Worm (Caenorhabditis elegans): ENCODE results near the gene C44H9.7.
"Not testable (repeated sequence)": the region's sequence is repeated elsewhere in the genome, so short reads cannot be mapped to it uniquely, and the experiment has no call there.

Gene C44H9.7

ce11 chrV:12869948-12870347, 15.3 kb upstream of the C44H9.7 start, which contains the start of gene T07F10.3:
T07F10.3 (minus strand) TSS chrV:12870045.
- TF ChIP-seq tbx-11 (GFP tag; IDR thresholded peaks at IDR 0.05) (no peak), ets-7 (tag; optimal IDR thresholded peaks at IDR 0.05) (no peak), scrt-1 (GFP tag; IDR thresholded peaks at IDR 0.05) (no peak), F13C5.2 (tag; optimal IDR thresholded peaks at IDR 0.05) (peak; percentile 26), flt-1 (GFP tag; IDR thresholded peaks at IDR 0.05) (peak; percentile 57), hnd-1 (tag; optimal IDR thresholded peaks at IDR 0.05) (peak; percentile 53), tbx-37 (GFP tag; conservative IDR thresholded peaks at IDR 0.05) (peak; percentile 96), hmg-4 (GFP tag; optimal IDR thresholded peaks at IDR 0.05) (peak; percentile 57), pes-1 (GFP tag; IDR thresholded peaks at IDR 0.05) (no peak), sea-1 (GFP tag; conservative IDR thresholded peaks at IDR 0.05) (peak; percentile 74; the same call in 1 of the 2 replicates)

DNA sequence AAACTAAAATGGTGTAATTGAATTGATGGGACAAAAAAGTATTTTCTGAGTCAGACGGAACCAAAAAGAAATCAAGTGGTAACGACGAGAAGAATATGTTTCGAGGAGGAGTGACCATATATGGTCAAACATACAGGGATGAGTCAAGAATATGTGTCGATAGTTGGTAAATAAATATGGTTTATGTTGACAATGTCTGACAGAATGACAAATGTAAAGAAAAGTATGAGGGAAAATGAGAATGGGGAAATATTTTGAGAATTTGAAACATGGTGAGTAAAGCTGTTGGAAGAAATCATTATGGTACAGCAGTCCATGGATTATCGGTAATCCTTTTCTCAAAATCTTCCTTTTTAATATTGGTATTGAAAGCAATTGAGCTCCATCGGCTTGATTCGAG, 13.3 kb upstream of the C44H9.7 start, which contains the start of gene nspg-1:
Gene nspg-1 (minus strand): TSS at position 101 of the 400 bp plus-strand sequence.
- TF ChIP-seq tbx-37 (GFP tag; conservative IDR thresholded peaks at IDR 0.05): no peak
- no peak for TF ChIP-seq hmbx-1 (tag; optimal IDR thresholded peaks at IDR 0.05)
- TF ChIP-seq flt-1 (GFP tag; IDR thresholded peaks at IDR 0.05): no peak
- TF ChIP-seq tra-4 (tag; optimal IDR thresholded peaks at IDR 0.05): no peak
- no peak for TF ChIP-seq sea-1 (GFP tag; conservative IDR thresholded peaks at IDR 0.05)
- TF ChIP-seq ets-7 (tag; optimal IDR thresholded peaks at IDR 0.05): no peak
- no peak for TF ChIP-seq ama-1 (optimal IDR thresholded peaks at IDR 0.05)
- no peak for TF ChIP-seq F13C5.2 (tag; optimal IDR thresholded peaks at IDR 0.05)
- no peak for TF ChIP-seq hnd-1 (tag; optimal IDR thresholded peaks at IDR 0.05)
- no peak for TF ChIP-seq B0310.2 (tag; optimal IDR thresholded peaks at IDR 0.05)
- no peak for TF ChIP-seq scrt-1 (GFP tag; IDR thresholded peaks at IDR 0.05)

- not testable (repeated sequence) for TF ChIP-seq tra-4 (tag; optimal IDR thresholded peaks at IDR 0.05); hnd-1 (tag; optimal IDR thresholded peaks at IDR 0.05); tbx-37 (GFP tag; conservative IDR thresholded peaks at IDR 0.05)
Observed at ce11 chrV:12865615-12866014, 10.9 kb upstream of the C44H9.7 start, which contains the start of gene T07F10.5. T07F10.5 (plus strand) TSS chrV:12865915.

DNA sequence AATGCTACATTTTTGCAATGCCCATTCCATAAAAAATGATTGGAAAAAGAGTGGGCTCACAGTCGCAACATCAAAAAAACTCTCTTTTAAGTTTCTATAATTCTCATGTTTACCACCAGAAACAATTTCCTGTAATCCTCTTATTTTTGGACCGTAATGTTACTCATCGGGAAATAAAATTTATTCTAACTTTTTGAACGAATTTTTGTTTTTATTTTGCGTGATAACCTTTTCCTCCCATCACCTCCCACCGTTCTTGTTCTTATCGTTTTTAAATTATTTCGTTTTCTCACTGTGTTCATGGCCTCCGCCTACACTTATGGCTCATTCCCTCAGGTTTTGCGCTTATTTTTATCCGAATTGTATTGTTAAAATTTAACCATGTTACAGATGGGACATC, 4.5 kb upstream of the C44H9.7 start, which contains the start of gene anp-1:
Gene anp-1 (plus strand): TSS at position 301 of the 400 bp plus-strand sequence.
- TF ChIP-seq B0310.2 (tag; optimal IDR thresholded peaks at IDR 0.05) (no peak), ceh-13 (GFP tag; optimal IDR thresholded peaks at IDR 0.05) (no peak), pes-1 (GFP tag; IDR thresholded peaks at IDR 0.05) (no peak), hnd-1 (tag; optimal IDR thresholded peaks at IDR 0.05) (no peak), flt-1 (GFP tag; IDR thresholded peaks at IDR 0.05) (no peak), ets-7 (tag; optimal IDR thresholded peaks at IDR 0.05) (no peak), tbx-37 (GFP tag; conservative IDR thresholded peaks at IDR 0.05) (no peak), tra-4 (tag; optimal IDR thresholded peaks at IDR 0.05) (no peak), hmbx-1 (tag; optimal IDR thresholded peaks at IDR 0.05) (no peak), sea-1 (GFP tag; conservative IDR thresholded peaks at IDR 0.05) (no peak), ceh-36 (tag; optimal IDR thresholded peaks at IDR 0.05) (no peak), tbx-11 (GFP tag; IDR thresholded peaks at IDR 0.05) (no peak), hmg-4 (GFP tag; optimal IDR thresholded peaks at IDR 0.05) (no peak), F13C5.2 (tag; optimal IDR thresholded peaks at IDR 0.05) (no peak)

ce11 chrV:12852355-12852754, 2.3 kb downstream of the C44H9.7 start:
- no peak for TF ChIP-seq ceh-13 (GFP tag; optimal IDR thresholded peaks at IDR 0.05)
- TF ChIP-seq sea-1 (GFP tag; conservative IDR thresholded peaks at IDR 0.05): no peak
- no peak for TF ChIP-seq scrt-1 (GFP tag; IDR thresholded peaks at IDR 0.05)
- TF ChIP-seq hnd-1 (tag; optimal IDR thresholded peaks at IDR 0.05): no peak
- TF ChIP-seq flt-1 (GFP tag; IDR thresholded peaks at IDR 0.05): no peak
- no peak for TF ChIP-seq B0310.2 (tag; optimal IDR thresholded peaks at IDR 0.05)
- TF ChIP-seq pes-1 (GFP tag; IDR thresholded peaks at IDR 0.05): no peak
- TF ChIP-seq F13C5.2 (tag; optimal IDR thresholded peaks at IDR 0.05): no peak
- TF ChIP-seq ama-1 (optimal IDR thresholded peaks at IDR 0.05): no peak
- TF ChIP-seq tra-4 (tag; optimal IDR thresholded peaks at IDR 0.05): no peak
- no peak for TF ChIP-seq hmbx-1 (tag; optimal IDR thresholded peaks at IDR 0.05)
- TF ChIP-seq ceh-36 (tag; optimal IDR thresholded peaks at IDR 0.05): no peak

DNA sequence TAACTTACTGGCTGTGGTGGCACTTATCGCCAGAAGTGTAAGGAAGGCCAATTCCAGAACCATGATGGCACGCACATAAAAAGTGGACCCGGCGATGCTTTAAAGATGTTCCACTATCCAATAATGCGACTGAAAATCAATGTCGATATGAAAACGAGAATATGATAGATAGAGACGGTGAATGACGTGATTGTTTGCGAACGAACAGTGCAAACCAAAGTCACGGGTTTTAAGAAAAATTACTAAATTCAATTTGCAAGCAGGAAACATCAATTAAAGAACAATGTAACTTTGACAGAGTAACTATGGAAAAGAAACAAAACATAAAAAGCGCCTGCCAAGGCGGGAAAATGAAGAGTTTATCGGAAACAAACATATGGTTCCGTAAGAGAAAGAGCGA, 4.9 kb downstream of the C44H9.7 start, which contains the start of gene C44H9.5:
Gene C44H9.5 (minus strand): TSS at position 129 of the 400 bp plus-strand sequence.
- TF ChIP-seq hmg-4 (GFP tag; optimal IDR thresholded peaks at IDR 0.05): no peak

- TF ChIP-seq tbx-11 (GFP tag; IDR thresholded peaks at IDR 0.05) (no peak), tra-4 (tag; optimal IDR thresholded peaks at IDR 0.05) (no peak), B0310.2 (tag; optimal IDR thresholded peaks at IDR 0.05) (no peak), ets-7 (tag; optimal IDR thresholded peaks at IDR 0.05) (no peak)
Observed at ce11 chrV:12845247-12845646, 9.4 kb downstream of the C44H9.7 start, which contains the start of gene C44H9.6. C44H9.6 (minus strand) TSS chrV:12845347.

- no peak for TF ChIP-seq ets-7 (tag; optimal IDR thresholded peaks at IDR 0.05)
- TF ChIP-seq ceh-13 (GFP tag; optimal IDR thresholded peaks at IDR 0.05): no peak
- TF ChIP-seq tbx-37 (GFP tag; conservative IDR thresholded peaks at IDR 0.05): no peak
Observed at ce11 chrV:12844748-12845147, 9.9 kb downstream of the C44H9.7 start.

- TF ChIP-seq tbx-37 (GFP tag; conservative IDR thresholded peaks at IDR 0.05) (no peak), ceh-36 (tag; optimal IDR thresholded peaks at IDR 0.05) (no peak), sea-1 (GFP tag; conservative IDR thresholded peaks at IDR 0.05) (no peak), pes-1 (GFP tag; IDR thresholded peaks at IDR 0.05) (no peak), scrt-1 (GFP tag; IDR thresholded peaks at IDR 0.05) (no peak), F13C5.2 (tag; optimal IDR thresholded peaks at IDR 0.05) (no peak), flt-1 (GFP tag; IDR thresholded peaks at IDR 0.05) (no peak), ets-7 (tag; optimal IDR thresholded peaks at IDR 0.05) (no peak), B0310.2 (tag; optimal IDR thresholded peaks at IDR 0.05) (no peak), hmbx-1 (tag; optimal IDR thresholded peaks at IDR 0.05) (no peak), ama-1 (optimal IDR thresholded peaks at IDR 0.05) (no peak), hmg-4 (GFP tag; optimal IDR thresholded peaks at IDR 0.05) (no peak), tra-4 (tag; optimal IDR thresholded peaks at IDR 0.05) (no peak), aly-1 (tag; optimal IDR thresholded peaks at IDR 0.05) (no peak), hnd-1 (tag; optimal IDR thresholded peaks at IDR 0.05) (no peak), tbx-11 (GFP tag; IDR thresholded peaks at IDR 0.05) (no peak)
Observed at ce11 chrV:12835388-12835787, 19.3 kb downstream of the C44H9.7 start, which contains the start of gene C44H9.4. C44H9.4 (plus strand) TSS chrV:12835688.

Data from whole organism, early embryonic.